Worm (Caenorhabditis elegans): Measurements from ENCODE around the gene T05A7.6.
"Not testable (repeated sequence)": the region's sequence is repeated elsewhere in the genome, so short reads cannot be mapped to it uniquely, and the experiment has no call there.

The T05A7.6 gene

ce11 chrII:4671692-4672091 lies at the start of gene T05A7.6:
Gene T05A7.6, minus strand, starts transcription at chrII:4671792.
- no peak for TF ChIP-seq unc-62 (GFP tag; optimal IDR thresholded peaks at IDR 0.05)

DNA sequence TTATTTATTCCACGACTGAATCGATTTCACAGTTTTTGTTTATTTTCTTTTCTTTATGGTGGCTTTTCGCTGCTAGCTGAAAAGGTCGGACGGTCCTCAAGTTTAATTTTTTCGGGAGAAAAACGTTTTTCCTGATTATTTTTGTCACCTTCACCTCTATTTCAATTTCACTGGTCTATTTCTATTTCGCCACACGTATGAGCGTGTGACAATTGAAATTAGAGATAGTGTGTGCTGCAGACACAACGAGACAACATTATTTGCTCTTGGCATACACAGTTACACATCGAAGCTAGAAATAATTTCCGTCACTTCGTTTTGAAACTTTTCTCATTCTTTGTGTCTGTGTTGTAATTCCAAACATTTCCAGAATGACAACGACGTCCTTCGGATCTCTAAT lies 44.1 kb upstream of the T05A7.6 start, which contains the start of gene F41C3.8:
Gene F41C3.8, plus strand, starts transcription at position 371 of the 400 bp plus-strand sequence.
- no peak for TF ChIP-seq unc-62 (GFP tag; optimal IDR thresholded peaks at IDR 0.05)

- no peak for TF ChIP-seq unc-62 (GFP tag; optimal IDR thresholded peaks at IDR 0.05)
Measured at ce11 chrII:4710813-4711212, 39.2 kb upstream of the T05A7.6 start.

DNA sequence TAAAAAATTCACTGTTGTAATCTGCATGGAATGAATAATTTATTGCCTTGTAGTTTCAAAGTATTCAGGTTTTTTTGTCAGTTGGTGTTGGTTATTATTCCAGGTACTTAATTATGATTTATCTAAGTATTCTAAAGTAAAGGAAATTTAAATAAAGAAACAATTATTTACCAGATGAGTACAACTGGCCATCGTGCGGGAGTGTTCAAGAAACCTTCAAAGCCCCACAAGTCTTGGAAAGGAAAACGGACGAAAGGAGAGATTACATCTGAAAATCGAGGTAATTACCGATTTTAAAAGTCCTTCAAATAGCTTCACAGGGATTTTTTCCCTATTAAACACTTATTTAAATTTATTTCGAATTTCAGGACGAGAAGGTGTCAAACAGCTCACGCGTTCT lies 38.5 kb upstream of the T05A7.6 start, which contains the start of gene tag-151:
Gene tag-151, plus strand, starts transcription at position 158 of the 400 bp plus-strand sequence.
- TF ChIP-seq unc-62 (GFP tag; optimal IDR thresholded peaks at IDR 0.05) = no peak

DNA sequence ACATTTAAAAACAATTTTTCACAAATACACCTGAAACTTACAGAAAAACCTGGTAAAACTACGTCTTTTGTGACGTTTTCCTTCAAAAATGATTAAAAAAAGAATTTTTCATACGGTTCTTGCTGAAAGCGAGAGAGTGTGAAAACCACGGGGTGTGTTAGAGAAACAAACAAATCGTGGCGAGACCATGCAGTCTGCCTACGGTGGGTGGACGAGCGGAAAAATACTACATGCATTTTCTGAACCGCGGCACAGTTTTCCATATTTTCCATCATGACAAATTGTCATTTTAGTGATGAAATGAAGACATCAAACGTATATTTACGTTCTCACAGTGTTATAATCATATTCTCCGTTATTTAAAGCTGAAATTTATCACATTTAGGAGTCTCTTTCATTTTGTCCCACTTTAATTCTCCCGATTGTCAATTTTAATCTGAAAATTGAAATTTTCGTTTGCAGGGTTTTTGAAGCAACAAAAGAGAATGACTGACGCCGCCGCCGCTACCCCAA lies 34.8 kb upstream of the T05A7.6 start, which contains the start of the genes F10G7.9 and tsn-1:
Gene F10G7.9, minus strand, starts transcription at position 127 of the 513 bp plus-strand sequence.
Gene tsn-1, plus strand, starts transcription at position 463 of the 513 bp plus-strand sequence.
- no peak for TF ChIP-seq unc-62 (GFP tag; optimal IDR thresholded peaks at IDR 0.05)

- no peak for TF ChIP-seq unc-62 (GFP tag; optimal IDR thresholded peaks at IDR 0.05)
Measured at ce11 chrII:4703011-4703410, 31.4 kb upstream of the T05A7.6 start.

- TF ChIP-seq unc-62 (GFP tag; optimal IDR thresholded peaks at IDR 0.05) = not testable (repeated sequence)
Measured at ce11 chrII:4701482-4702119, 30.0 kb upstream of the T05A7.6 start, which contains the start of gene unc-85. Gene unc-85, plus strand, starts transcription at chrII:4702069.

- TF ChIP-seq unc-62 (GFP tag; optimal IDR thresholded peaks at IDR 0.05) = no peak
Measured at ce11 chrII:4698266-4698771, 26.7 kb upstream of the T05A7.6 start, which contains the start of the genes rpn-5 and scc-1. Gene rpn-5, minus strand, starts transcription at chrII:4698427. Gene scc-1, plus strand, starts transcription at chrII:4698721.

ce11 chrII:4696055-4696454 lies 24.5 kb upstream of the T05A7.6 start:
- no peak for TF ChIP-seq unc-62 (GFP tag; optimal IDR thresholded peaks at IDR 0.05)

DNA sequence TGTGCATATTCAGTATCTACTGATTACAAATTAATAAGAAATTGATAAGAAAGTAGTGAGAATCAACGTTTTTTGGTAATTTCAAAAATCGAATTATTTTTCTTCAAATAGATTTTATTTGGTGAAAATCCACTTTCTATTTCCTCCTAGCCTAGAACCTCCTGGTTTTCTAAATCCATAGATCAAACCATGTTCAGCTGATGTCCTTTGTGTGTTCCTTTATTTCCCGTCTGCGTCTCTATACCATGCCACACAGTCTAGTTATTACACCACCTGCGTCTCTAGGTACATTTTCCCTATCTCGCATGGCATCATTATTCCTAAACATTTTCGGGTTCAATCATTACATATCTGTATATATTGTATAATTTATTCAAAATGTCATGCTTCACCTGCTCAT lies 21.5 kb upstream of the T05A7.6 start, which contains the start of gene F10G7.5:
Gene F10G7.5, plus strand, starts transcription at position 286 of the 400 bp plus-strand sequence.
- TF ChIP-seq unc-62 (GFP tag; optimal IDR thresholded peaks at IDR 0.05) = no peak

DNA sequence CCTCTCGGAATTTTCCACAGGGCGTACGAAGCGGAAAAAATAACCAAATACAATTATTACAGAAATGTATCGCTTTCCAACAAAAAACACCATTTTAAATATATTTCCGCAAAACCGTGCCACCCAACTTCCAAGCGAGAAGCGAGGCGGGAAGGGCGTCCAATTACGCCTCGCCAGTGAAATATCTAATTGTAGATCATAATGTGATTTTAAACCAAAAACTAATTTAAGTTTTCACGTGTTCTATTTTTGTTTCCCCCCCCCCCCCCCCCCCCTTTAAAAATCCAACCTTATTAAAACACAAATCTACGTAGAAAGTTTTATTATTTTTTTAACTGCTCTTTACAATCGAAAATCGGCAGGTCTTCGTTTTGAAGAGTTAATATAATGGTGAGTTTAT lies 17.9 kb upstream of the T05A7.6 start, which contains the start of gene F10G7.12:
Gene F10G7.12, plus strand, starts transcription at position 301 of the 400 bp plus-strand sequence.
- no peak for TF ChIP-seq unc-62 (GFP tag; optimal IDR thresholded peaks at IDR 0.05)

ce11 chrII:4686941-4687340 lies 15.3 kb upstream of the T05A7.6 start, which contains the start of gene sre-39:
Gene sre-39, plus strand, starts transcription at chrII:4687241.
- no peak for TF ChIP-seq unc-62 (GFP tag; optimal IDR thresholded peaks at IDR 0.05)

DNA sequence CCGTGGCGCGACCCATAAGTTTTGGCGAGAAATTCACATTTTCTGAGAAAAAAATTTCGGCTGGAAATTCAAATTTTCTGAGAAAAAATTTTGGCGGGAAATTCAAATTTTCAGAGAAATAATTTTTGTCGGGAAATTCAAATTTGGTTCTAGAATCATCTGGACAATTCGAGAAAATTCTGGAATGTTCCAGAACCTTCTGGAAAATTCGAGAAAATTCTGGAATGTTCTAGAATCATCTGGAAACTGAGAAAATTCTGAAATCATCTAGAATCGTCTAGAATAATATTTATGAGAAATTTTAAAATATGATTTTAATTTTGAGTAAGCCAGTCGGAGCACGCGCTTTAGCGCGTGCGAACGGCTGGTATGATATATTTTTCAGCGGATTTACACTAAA lies 13.3 kb upstream of the T05A7.6 start:
- TF ChIP-seq unc-62 (GFP tag; optimal IDR thresholded peaks at IDR 0.05) = no peak

ce11 chrII:4683693-4684092 lies 12.1 kb upstream of the T05A7.6 start, which contains the start of gene sre-40:
Gene sre-40, minus strand, starts transcription at chrII:4683793.
- TF ChIP-seq unc-62 (GFP tag; optimal IDR thresholded peaks at IDR 0.05) = no peak

- no peak for TF ChIP-seq unc-62 (GFP tag; optimal IDR thresholded peaks at IDR 0.05)
Measured at ce11 chrII:4681391-4681790, 9.8 kb upstream of the T05A7.6 start, which contains the start of gene T05A7.7. Gene T05A7.7, minus strand, starts transcription at chrII:4681491.

- no peak for TF ChIP-seq unc-62 (GFP tag; optimal IDR thresholded peaks at IDR 0.05)
Measured at ce11 chrII:4677916-4678315, 6.3 kb upstream of the T05A7.6 start, which contains the start of gene T05A7.1. Gene T05A7.1, plus strand, starts transcription at chrII:4678216.

Data from whole organism, dauer.